Worm (Caenorhabditis elegans) whole organism, late embryonic: ENCODE results near the gene srd-68.

Experiments
- rnt-1 ChIP-seq: sonication (generic microtip); optimal IDR thresholded peaks from 2 replicates; lab custom pipeline; 2016; ENCODE audit warnings: missing genetic modification characterization, missing compliant biosample characterization
- unc-3 ChIP-seq, 2 experiments: fragments of 200-800 bp in 1 of 2; sonication (Bioruptor generic) in 1 of 2; sonication (generic microtip) in 1 of 2; conservative IDR thresholded peaks in 1 of 2; optimal IDR thresholded peaks in 1 of 2; 2 replicates each; pipeline versions ENCODE4 v1.3.6 to Lab custom; 2016 to 2022; ENCODE audit warnings: missing compliant biosample characterization in 2 of 2, missing genetic modification characterization in 2 of 2, missing genetic modification reagents in 1 of 2

- no peak for TF ChIP-seq rnt-1 (tag; lab: Kevin White, UChicago)
- TF ChIP-seq unc-3 (GFP tag; conservative IDR thresholded peaks at IDR 0.05; lab: Robert Waterston, UW): no peak
- TF ChIP-seq unc-3 (tag; optimal IDR thresholded peaks at IDR 0.05; lab: Kevin White, UChicago): no peak
Measured at ce11 chrV:16879532-16879931, 23.1 kb downstream of the srd-68 start.
